Fruit fly (Drosophila melanogaster): ENCODE results near the gene CG15822.
A peak's percentile ranks its signal among the peaks of the same experiment; 100 is the strongest.

The CG15822 gene

dm6 chr3L:2158689-2159310, 4.9 kb downstream of the CG15822 start (continued):
- TF ChIP-seq CG13296 (GFP tag; optimal IDR thresholded peaks at IDR 0.05) (no peak), Xbp1 (GFP tag; optimal IDR thresholded peaks at IDR 0.05) (peak; percentile 47), Usf (GFP tag; optimal IDR thresholded peaks at IDR 0.05) (no peak), cas (GFP tag; IDR thresholded peaks at IDR 0.05) (no peak), CG10431 (GFP tag; optimal IDR thresholded peaks at IDR 0.05) (peak; percentile 50), Asciz (GFP tag; optimal IDR thresholded peaks at IDR 0.05) (peak; percentile 54), lab (GFP tag; optimal IDR thresholded peaks at IDR 0.05) (peak; percentile 34), odd (GFP tag; optimal IDR thresholded peaks at IDR 0.05) (no peak), nerfin-1 (tag; optimal IDR thresholded peaks at IDR 0.05) (peak; percentile 54), Dbx (GFP tag; IDR thresholded peaks at IDR 0.05) (no peak), CG31441 (GFP tag; IDR thresholded peaks at IDR 0.05) (peak; percentile 76), CG13424 (tag; optimal IDR thresholded peaks at IDR 0.05) (peak; percentile 56), gt (GFP tag; IDR thresholded peaks at IDR 0.05) (no peak), Nf-YA (GFP tag; IDR thresholded peaks at IDR 0.05) (0 out of 2 replicates have a peak, but pooled peaks have one; percentile 35), Atf6 (GFP tag; IDR thresholded peaks at IDR 0.05) (no peak), Deaf1 (tag; optimal IDR thresholded peaks at IDR 0.05) (peak; percentile 8), CG10979 (tag; optimal IDR thresholded peaks at IDR 0.05) (peak; percentile 81), run (tag; optimal IDR thresholded peaks at IDR 0.05) (no peak), nmo (GFP tag; optimal IDR thresholded peaks at IDR 0.05) (peak; percentile 70), CG14710 (tag; optimal IDR thresholded peaks at IDR 0.05) (peak; percentile 66), slou (GFP tag; optimal IDR thresholded peaks at IDR 0.05) (no peak), unpg (GFP tag; optimal IDR thresholded peaks at IDR 0.05) (peak; percentile 60), D19A (tag; optimal IDR thresholded peaks at IDR 0.05) (peak; percentile 68), CG4424 (GFP tag; optimal IDR thresholded peaks at IDR 0.05) (peak; percentile 57), CG1024 (GFP tag; IDR thresholded peaks at IDR 0.05) (0 out of 2 replicates have a peak, but pooled peaks have one; percentile 42), jumu (GFP tag; optimal IDR thresholded peaks at IDR 0.05) (peak; percentile 12), scrt (GFP tag; optimal IDR thresholded peaks at IDR 0.05) (no peak), Mad (GFP tag; optimal IDR thresholded peaks at IDR 0.05) (no peak), otp (GFP tag; IDR thresholded peaks at IDR 0.05) (peak; percentile 63; the same call in 2 of the 3 replicates), CG34422 (GFP tag; IDR thresholded peaks at IDR 0.05) (peak; percentile 56; the same call in 1 of the 3 replicates), ci (GFP tag; IDR thresholded peaks at IDR 0.05) (peak; percentile 84), CG7839 (tag; optimal IDR thresholded peaks at IDR 0.05) (peak; percentile 66), CG42726 (GFP tag; IDR thresholded peaks at IDR 0.05; ENCODE audit: partially characterized antibody) (no peak), Lhr (GFP tag; optimal IDR thresholded peaks at IDR 0.05) (no peak), tio (GFP tag; optimal IDR thresholded peaks at IDR 0.05) (peak; percentile 29), CG8388 (GFP tag; optimal IDR thresholded peaks at IDR 0.05) (peak; percentile 69), sisA (GFP tag; IDR thresholded peaks at IDR 0.05) (peak; percentile 62), tap (tag; optimal IDR thresholded peaks at IDR 0.05) (peak; percentile 34), CG12219 (GFP tag; optimal IDR thresholded peaks at IDR 0.05) (peak; percentile 42), HLH3B (GFP tag; IDR thresholded peaks at IDR 0.05) (peak; percentile 62), esg (GFP tag; conservative IDR thresholded peaks at IDR 0.05) (peak; percentile 39; the same call in 1 of the 2 replicates), CG17829 (tag; optimal IDR thresholded peaks at IDR 0.05) (peak; percentile 66), Bteb2 (GFP tag; optimal IDR thresholded peaks at IDR 0.05) (no peak), grau (tag; optimal IDR thresholded peaks at IDR 0.05) (peak; percentile 46), Dll (GFP tag; IDR thresholded peaks at IDR 0.05; ENCODE audit: partially characterized antibody) (no peak), da (GFP tag; optimal IDR thresholded peaks at IDR 0.05) (no peak), CG4730 (GFP tag; IDR thresholded peaks at IDR 0.05) (no peak), bcd (GFP tag; optimal IDR thresholded peaks at IDR 0.05) (peak; percentile 42), CG6689 (GFP tag; IDR thresholded peaks at IDR 0.05) (peak; percentile 10; the same call in 1 of the 2 replicates), lmd (GFP tag; IDR thresholded peaks at IDR 0.05) (peak; percentile 51; the same call in 1 of the 2 replicates)

Measured in whole organism, embryonic.